Worm (Caenorhabditis elegans) whole organism, mixed stage, embryonic: ENCODE results near the gene Y69H2.17.

Source experiments
- snpc-4 ChIP-seq: fragments of 150-350 bp; optimal IDR thresholded peaks from 2 replicates; lab custom pipeline; 2014; ENCODE audit warnings: missing biosample characterization, missing genetic modification characterization
- ztf-11 ChIP-seq: fragments of 150-350 bp; optimal IDR thresholded peaks from 2 replicates; lab custom pipeline; 2014; ENCODE audit warnings: missing biosample characterization, missing genetic modification characterization

DNA sequence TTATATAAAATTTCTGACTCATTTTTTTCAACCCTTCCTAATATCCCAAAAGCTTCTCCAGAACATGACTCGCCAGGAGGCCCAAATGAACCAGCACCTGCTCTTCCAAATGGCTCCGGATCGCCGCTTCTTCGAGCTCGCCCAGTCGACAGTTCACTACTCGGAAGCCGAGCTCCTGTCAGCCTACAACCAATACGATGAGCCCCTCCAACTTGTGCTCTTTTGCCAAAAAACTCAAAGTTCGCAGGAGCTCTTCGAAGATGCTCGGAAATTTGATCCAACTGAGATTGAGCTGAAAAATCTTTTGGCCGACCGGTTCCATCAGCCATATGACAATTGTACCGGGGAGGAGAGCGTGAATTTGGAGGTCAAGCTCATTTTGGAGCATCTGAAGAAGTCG lies 10.7 kb downstream of the Y69H2.17 start:
- TF ChIP-seq snpc-4 (tag; lab: Kevin White, UChicago): no peak
- no peak for TF ChIP-seq ztf-11 (tag; lab: Kevin White, UChicago)
